Worm (Caenorhabditis elegans) whole organism, L1 larva: ENCODE measurements around the gene C09B9.7.
A peak's percentile ranks its signal among the peaks of the same experiment; 100 is the strongest.

Experiments
- C04F5.9 ChIP-seq: sonication (generic microtip); optimal IDR thresholded peaks from 2 replicates; lab custom pipeline; 2016; ENCODE audit warnings: missing genetic modification characterization, missing compliant biosample characterization
- F16B12.6 ChIP-seq: fragments of 150-350 bp; optimal IDR thresholded peaks from 2 replicates; lab custom pipeline; 2014; ENCODE audit warnings: missing biosample characterization, missing genetic modification characterization
- Y116A8C.19 ChIP-seq: sonication (generic microtip); optimal IDR thresholded peaks from 2 replicates; lab custom pipeline; 2016; ENCODE audit warnings: missing compliant biosample characterization, missing genetic modification characterization, borderline replicate concordance
- aha-1 ChIP-seq: fragments of 150-350 bp; optimal IDR thresholded peaks from 2 replicates; lab custom pipeline; 2014; ENCODE audit warnings: missing biosample characterization, missing genetic modification characterization
- aly-2 ChIP-seq: fragments of 150-350 bp; optimal IDR thresholded peaks from 2 replicates; lab custom pipeline; 2014; ENCODE audit warnings: missing biosample characterization, missing genetic modification characterization
- ama-1 ChIP-seq: fragments of 150-350 bp; optimal IDR thresholded peaks from 2 replicates; lab custom pipeline; 2014
- ceh-82 ChIP-seq, 3 experiments: fragments of 150-350 bp in 1 of 3; sonication (generic microtip) in 2 of 3; optimal IDR thresholded peaks; 2 replicates each; lab custom pipeline; 2014 to 2017; ENCODE audit warnings: missing biosample characterization in 3 of 3, missing genetic modification characterization in 3 of 3
- dpl-1 ChIP-seq, 3 experiments: fragments of 150-350 bp in 2 of 3; sonication (generic microtip) in 1 of 3; optimal IDR thresholded peaks; 2 replicates each; lab custom pipeline; 2014 to 2017; ENCODE audit warnings: missing biosample characterization in 3 of 3, missing genetic modification characterization in 3 of 3, missing genetic modification reagents in 3 of 3
- dsc-1 ChIP-seq: sonication (generic microtip); optimal IDR thresholded peaks from 2 replicates; lab custom pipeline; 2016; ENCODE audit warnings: mild to moderate bottlenecking, missing genetic modification characterization, missing compliant biosample characterization
- efl-3 ChIP-seq: fragments of 200-800 bp; sonication (Bioruptor generic); optimal IDR thresholded peaks from 2 replicates; lab custom pipeline; 2018; ENCODE audit warnings: mild to moderate bottlenecking, missing genetic modification characterization, missing compliant biosample characterization
- egl-13 ChIP-seq: sonication (generic microtip); optimal IDR thresholded peaks from 2 replicates; lab custom pipeline; 2016; ENCODE audit warnings: missing genotype, missing genetic modification reagents, missing genetic modification characterization, missing compliant biosample characterization
- elt-2 ChIP-seq: sonication (generic microtip); optimal IDR thresholded peaks from 2 replicates; lab custom pipeline; 2016; ENCODE audit warnings: missing genetic modification characterization, mild to moderate bottlenecking, inconsistent platforms, missing compliant biosample characterization, missing genetic modification reagents
- elt-3 ChIP-seq, 6 experiments: fragments of 150-350 bp in 1 of 6; sonication (generic microtip); optimal IDR thresholded peaks; 2 replicates each; lab custom pipeline; 2017 to 2018; ENCODE audit warnings: missing biosample characterization in 6 of 6, missing genetic modification characterization in 6 of 6, inconsistent platforms in 1 of 6
- fkh-8 ChIP-seq: sonication (generic microtip); optimal IDR thresholded peaks from 2 replicates; lab custom pipeline; 2016; ENCODE audit warnings: mild to moderate bottlenecking, missing genetic modification characterization, missing compliant biosample characterization
- hlh-17 ChIP-seq: fragments of 200-800 bp; sonication (Bioruptor generic); optimal IDR thresholded peaks from 2 replicates; lab custom pipeline; 2018; ENCODE audit warnings: missing genetic modification characterization, mild to moderate bottlenecking, missing compliant biosample characterization, moderate library complexity, borderline replicate concordance
- hlh-4 ChIP-seq: sonication (generic microtip); optimal IDR thresholded peaks from 2 replicates; lab custom pipeline; 2016; ENCODE audit warnings: mild to moderate bottlenecking, missing genetic modification characterization, missing compliant biosample characterization
- hpl-2 ChIP-seq: fragments of 150-350 bp; optimal IDR thresholded peaks from 2 replicates; lab custom pipeline; 2014; ENCODE audit warnings: missing biosample characterization, missing genetic modification reagents, missing genetic modification characterization
- isw-1 ChIP-seq: fragments of 200-800 bp; sonication (Bioruptor generic); IDR thresholded peaks from 2 replicates; pipeline ENCODE4 v1.3.6; 2022; ENCODE audit warnings: missing genetic modification characterization, missing compliant biosample characterization
- lin-14 ChIP-seq: fragments of 200-800 bp; sonication (Bioruptor generic); optimal IDR thresholded peaks from 2 replicates; lab custom pipeline; 2018; ENCODE audit warnings: mild to moderate bottlenecking, missing genetic modification characterization, moderate library complexity, missing compliant biosample characterization
- lin-15B ChIP-seq: fragments of 150-350 bp; sonication (generic microtip); optimal IDR thresholded peaks from 3 replicates; lab custom pipeline; 2014; ENCODE audit warnings: missing biosample characterization, missing genetic modification characterization
- lin-39 ChIP-seq: fragments of 150-350 bp; optimal IDR thresholded peaks from 2 replicates; lab custom pipeline; 2014; ENCODE audit warnings: missing biosample characterization, missing genetic modification reagents, missing genetic modification characterization
- lir-3 ChIP-seq: sonication (generic microtip); optimal IDR thresholded peaks from 2 replicates; lab custom pipeline; 2016; ENCODE audit warnings: mild to moderate bottlenecking, missing genetic modification characterization, moderate library complexity, missing compliant biosample characterization; ENCODE audit not compliant: poor library complexity
- nhr-11 ChIP-seq: fragments of 150-350 bp; optimal IDR thresholded peaks from 2 replicates; lab custom pipeline; 2014; ENCODE audit warnings: missing biosample characterization, missing genetic modification characterization
- nhr-12 ChIP-seq: sonication (generic microtip); optimal IDR thresholded peaks from 2 replicates; lab custom pipeline; 2017; ENCODE audit warnings: missing biosample characterization, missing genetic modification characterization
- nhr-19 ChIP-seq: fragments of 200-800 bp; sonication (Bioruptor generic); conservative IDR thresholded peaks from 2 replicates; pipeline ENCODE4 v1.3.6; 2022; ENCODE audit warnings: missing genetic modification characterization, missing compliant biosample characterization
- nhr-237 ChIP-seq: fragments of 150-350 bp; optimal IDR thresholded peaks from 2 replicates; lab custom pipeline; 2014; ENCODE audit warnings: missing biosample characterization, missing genetic modification characterization
- nhr-28 ChIP-seq: fragments of 150-350 bp; optimal IDR thresholded peaks from 2 replicates; lab custom pipeline; 2014; ENCODE audit warnings: missing biosample characterization, missing genetic modification characterization
- nhr-47 ChIP-seq: sonication (generic microtip); optimal IDR thresholded peaks from 2 replicates; lab custom pipeline; 2016; ENCODE audit warnings: mild to moderate bottlenecking, missing genetic modification characterization, moderate library complexity, missing compliant biosample characterization
- nhr-71 ChIP-seq: sonication (generic microtip); optimal IDR thresholded peaks from 2 replicates; lab custom pipeline; 2016; ENCODE audit warnings: mild to moderate bottlenecking, missing genetic modification characterization, moderate library complexity, missing compliant biosample characterization
- nhr-77 ChIP-seq: fragments of 150-350 bp; optimal IDR thresholded peaks from 2 replicates; lab custom pipeline; 2014; ENCODE audit warnings: missing biosample characterization, missing genetic modification characterization
- nhr-85 ChIP-seq: sonication (generic microtip); peaks from one replicate; lab custom pipeline; 2016; ENCODE audit warnings: missing genetic modification characterization, inconsistent platforms, missing compliant biosample characterization
- nhr-90 ChIP-seq: sonication (generic microtip); optimal IDR thresholded peaks from 2 replicates; lab custom pipeline; 2016; ENCODE audit warnings: mild to moderate bottlenecking, missing genetic modification characterization, missing compliant biosample characterization; ENCODE audit not compliant: poor library complexity
- pqm-1 ChIP-seq: sonication (generic microtip); optimal IDR thresholded peaks from 3 replicates; lab custom pipeline; 2017; ENCODE audit warnings: missing biosample characterization, missing genetic modification characterization
- skn-1 ChIP-seq: fragments of 150-350 bp; optimal IDR thresholded peaks from 2 replicates; lab custom pipeline; 2014; ENCODE audit warnings: missing biosample characterization, missing genetic modification characterization
- snpc-4 ChIP-seq: fragments of 150-350 bp; optimal IDR thresholded peaks from 2 replicates; lab custom pipeline; 2014; ENCODE audit warnings: missing biosample characterization, missing genetic modification characterization
- snu-23 ChIP-seq: sonication (generic microtip); optimal IDR thresholded peaks from 2 replicates; lab custom pipeline; 2016; ENCODE audit warnings: missing genetic modification characterization, missing compliant biosample characterization
- sox-4 ChIP-seq: sonication (generic microtip); optimal IDR thresholded peaks from 2 replicates; lab custom pipeline; 2016; ENCODE audit warnings: missing genetic modification characterization, missing compliant biosample characterization
- sptf-1 ChIP-seq: fragments of 150-350 bp; optimal IDR thresholded peaks from 2 replicates; lab custom pipeline; 2014; ENCODE audit warnings: missing biosample characterization, missing genetic modification characterization
- sup-37 ChIP-seq: fragments of 200-800 bp; sonication (Bioruptor generic); optimal IDR thresholded peaks from 2 replicates; lab custom pipeline; 2018; ENCODE audit warnings: mild to moderate bottlenecking, missing genetic modification characterization, missing compliant biosample characterization
- swsn-7 ChIP-seq: sonication (generic microtip); optimal IDR thresholded peaks from 2 replicates; lab custom pipeline; 2016; ENCODE audit warnings: missing genetic modification characterization, missing compliant biosample characterization
- tbx-2 ChIP-seq: sonication (generic microtip); optimal IDR thresholded peaks from 2 replicates; lab custom pipeline; 2016; ENCODE audit warnings: missing genetic modification characterization, missing compliant biosample characterization
- tlp-1 ChIP-seq: fragments of 150-350 bp; optimal IDR thresholded peaks from 2 replicates; lab custom pipeline; 2014; ENCODE audit warnings: missing biosample characterization, missing genetic modification characterization
- unc-62 ChIP-seq: fragments of 150-350 bp; optimal IDR thresholded peaks from 2 replicates; lab custom pipeline; 2014; ENCODE audit warnings: missing biosample characterization, missing genetic modification reagents, missing genetic modification characterization
- unc-86 ChIP-seq: sonication (generic microtip); optimal IDR thresholded peaks from 2 replicates; lab custom pipeline; 2016; ENCODE audit warnings: missing genetic modification characterization, missing compliant biosample characterization
- unc-98 ChIP-seq: fragments of 200-800 bp; sonication (Bioruptor generic); IDR thresholded peaks from 2 replicates; pipeline ENCODE4 v1.3.6; 2022; ENCODE audit warnings: missing genetic modification characterization, missing compliant biosample characterization
- vab-15 ChIP-seq: sonication (generic microtip); optimal IDR thresholded peaks from 2 replicates; lab custom pipeline; 2017; ENCODE audit warnings: missing genotype, mild to moderate bottlenecking, missing genetic modification characterization, missing compliant biosample characterization
- xbp-1 ChIP-seq: sonication (generic microtip); optimal IDR thresholded peaks from 2 replicates; lab custom pipeline; 2016; ENCODE audit warnings: missing genetic modification characterization, missing compliant biosample characterization
- zag-1 ChIP-seq: fragments of 150-350 bp; optimal IDR thresholded peaks from 2 replicates; lab custom pipeline; 2014; ENCODE audit warnings: missing biosample characterization, missing genetic modification characterization
- zip-4 ChIP-seq: fragments of 200-800 bp; sonication (Bioruptor generic); optimal IDR thresholded peaks from 2 replicates; lab custom pipeline; 2018; ENCODE audit warnings: mild to moderate bottlenecking, missing genetic modification characterization, moderate library complexity, missing compliant biosample characterization
- ztf-11 ChIP-seq, 2 experiments: sonication (generic microtip); optimal IDR thresholded peaks; 2 replicates each; lab custom pipeline; 2016 to 2017; ENCODE audit warnings: missing genetic modification characterization in 2 of 2, missing biosample characterization in 1 of 2, missing compliant biosample characterization in 1 of 2

The C09B9.7 gene

DNA sequence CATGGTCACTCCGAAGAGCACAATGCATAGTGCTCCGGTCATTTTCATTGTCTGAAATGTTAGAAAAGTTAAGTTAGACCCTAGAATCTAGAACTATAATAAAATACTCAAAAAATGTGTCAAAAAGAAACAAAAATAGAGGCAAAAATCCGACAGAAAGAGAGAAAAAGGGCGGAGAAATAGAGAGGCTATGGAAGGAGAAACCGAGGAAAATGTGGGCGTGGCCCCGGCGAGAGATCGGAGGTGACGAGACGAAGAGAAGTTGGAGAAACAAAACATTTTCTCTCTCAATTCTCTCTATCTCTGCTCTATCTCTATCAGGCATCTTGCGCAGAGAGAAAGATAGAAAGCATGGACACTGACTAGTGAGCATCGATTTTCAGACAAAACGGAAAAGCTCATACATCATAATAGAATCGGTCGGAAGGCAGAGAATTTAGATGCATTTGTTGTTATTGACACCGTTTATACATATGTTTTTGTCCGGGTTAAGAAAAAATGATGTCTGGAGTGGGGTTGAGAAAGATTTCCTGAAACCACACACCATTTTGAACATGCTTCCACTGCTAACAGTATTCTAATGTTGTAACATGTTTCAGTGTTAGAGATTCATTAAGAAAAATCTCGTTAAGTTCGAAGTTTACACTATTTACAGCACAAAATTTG, 42.5 kb upstream of the C09B9.7 start, which contains the start of gene C02B10.3 (continued):
- TF ChIP-seq swsn-7 (tag; lab: Kevin White, UChicago) = peak; percentile 30
- no peak for TF ChIP-seq hlh-4 (tag; lab: Kevin White, UChicago)
- TF ChIP-seq nhr-90 (tag; lab: Kevin White, UChicago) = no peak
- peak; percentile 60 for TF ChIP-seq fkh-8 (tag; lab: Kevin White, UChicago)
- TF ChIP-seq nhr-71 (tag; lab: Kevin White, UChicago) = no peak
- TF ChIP-seq snu-23 (GFP tag; lab: Kevin White, UChicago) = peak; percentile 46
- no peak for TF ChIP-seq hpl-2 (GFP tag; lab: Kevin White, UChicago)
- TF ChIP-seq isw-1 (GFP tag; lab: Robert Waterston, UW) = peak; percentile 29
- peak; percentile 62 for TF ChIP-seq nhr-47 (tag; lab: Kevin White, UChicago)
- peak; percentile 25 for TF ChIP-seq tbx-2
- TF ChIP-seq xbp-1 (tag; lab: Kevin White, UChicago) = no peak
- TF ChIP-seq nhr-12 (tag; lab: Kevin White, UChicago) = no peak
- TF ChIP-seq ztf-11 (tag; optimal IDR thresholded peaks at IDR 0.05; lab: Kevin White, UChicago) = no peak
- TF ChIP-seq sptf-1 (tag; lab: Kevin White, UChicago) = no peak
- no peak for TF ChIP-seq efl-3 (GFP tag; lab: Kevin White, UChicago)
- TF ChIP-seq aly-2 (tag; lab: Kevin White, UChicago) = no peak
- no peak for TF ChIP-seq egl-13
- TF ChIP-seq nhr-77 (tag; lab: Kevin White, UChicago) = peak; percentile 12
- no peak for TF ChIP-seq sox-4 (tag; lab: Kevin White, UChicago)
- no peak for TF ChIP-seq zip-4
- no peak for TF ChIP-seq elt-2 (tag; lab: Kevin White, UChicago)
- TF ChIP-seq C04F5.9 = no peak
- no peak for TF ChIP-seq nhr-11
- no peak for TF ChIP-seq nhr-28 (tag; lab: Kevin White, UChicago)
- no peak for TF ChIP-seq vab-15 (tag; lab: Kevin White, UChicago)
- no peak for TF ChIP-seq nhr-19 (GFP tag; lab: Robert Waterston, UW)
- no peak for TF ChIP-seq pqm-1 (tag; lab: Kevin White, UChicago)
- TF ChIP-seq aha-1 = no peak
- TF ChIP-seq lir-3 (tag; lab: Kevin White, UChicago) = no peak
- no peak for TF ChIP-seq elt-3 (tag; optimal IDR thresholded peaks at IDR 0.05; lab: Kevin White, UChicago)
- TF ChIP-seq nhr-237 (tag; lab: Kevin White, UChicago) = no peak
- peak in 2 of 3 experiments; percentile 36 to 70 for TF ChIP-seq ceh-82 (tag; optimal IDR thresholded peaks at IDR 0.05; lab: Kevin White, UChicago)
- TF ChIP-seq unc-98 = no peak
- TF ChIP-seq Y116A8C.19 (tag; lab: Kevin White, UChicago) = no peak
- TF ChIP-seq skn-1 (tag; lab: Kevin White, UChicago) = peak; percentile 53
- no peak for TF ChIP-seq unc-62 (GFP tag; lab: Kevin White, UChicago)
- peak; percentile 81 for TF ChIP-seq lin-14
- TF ChIP-seq F16B12.6 (tag; lab: Kevin White, UChicago) = peak; percentile 19
- TF ChIP-seq lin-39 (tag; lab: Kevin White, UChicago) = no peak
- no peak for TF ChIP-seq nhr-85 (tag; lab: Kevin White, UChicago)
- TF ChIP-seq, all 84 proteins: peak for 18

DNA sequence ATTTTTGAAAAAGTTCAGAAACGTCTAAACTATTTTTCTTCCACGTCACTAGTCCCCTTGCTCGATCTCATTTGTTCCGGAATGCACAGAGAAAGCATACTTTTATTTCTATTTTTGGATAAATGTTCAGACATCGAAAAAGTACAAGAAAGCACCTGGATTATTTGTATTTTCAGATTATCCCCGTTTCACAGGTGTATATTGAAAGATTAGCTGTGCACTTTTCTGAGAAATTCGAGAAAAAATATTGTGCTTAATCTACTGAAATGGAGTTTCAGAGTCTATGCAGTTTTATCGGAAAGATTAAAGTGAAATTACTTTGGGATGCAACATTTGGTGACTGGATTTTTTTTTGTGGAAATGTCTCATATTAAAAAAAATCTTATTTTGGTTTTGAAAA, 41.1 kb upstream of the C09B9.7 start:
- TF ChIP-seq xbp-1 (tag; lab: Kevin White, UChicago) = no peak
- TF ChIP-seq lin-39 (tag; lab: Kevin White, UChicago) = no peak
- TF ChIP-seq zag-1 = no peak
- TF ChIP-seq ztf-11 (tag; optimal IDR thresholded peaks at IDR 0.05; lab: Kevin White, UChicago) = no peak
- no peak for TF ChIP-seq tlp-1 (tag; lab: Kevin White, UChicago)
- no peak for TF ChIP-seq nhr-85 (tag; lab: Kevin White, UChicago)
- no peak for TF ChIP-seq Y116A8C.19 (tag; lab: Kevin White, UChicago)
- no peak for TF ChIP-seq snpc-4
- peak; percentile 69 for TF ChIP-seq hlh-4 (tag; lab: Kevin White, UChicago)
- no peak for TF ChIP-seq unc-98
- TF ChIP-seq nhr-47 (tag; lab: Kevin White, UChicago) = peak; percentile 22
- TF ChIP-seq dpl-1 (GFP tag; optimal IDR thresholded peaks at IDR 0.05; lab: Kevin White, UChicago) = no peak
- no peak for TF ChIP-seq ama-1 (lab: Kevin White, UChicago)
- TF ChIP-seq dsc-1 (tag; lab: Kevin White, UChicago) = peak; percentile 67
- TF ChIP-seq hlh-17 (GFP tag; lab: Kevin White, UChicago) = no peak
- TF ChIP-seq sup-37 (GFP tag; lab: Kevin White, UChicago) = no peak
- no peak for TF ChIP-seq swsn-7 (tag; lab: Kevin White, UChicago)
- TF ChIP-seq sptf-1 (tag; lab: Kevin White, UChicago) = no peak
- no peak for TF ChIP-seq F16B12.6 (tag; lab: Kevin White, UChicago)
- no peak for TF ChIP-seq unc-86 (tag; lab: Kevin White, UChicago)
- TF ChIP-seq lir-3 (tag; lab: Kevin White, UChicago) = no peak
- TF ChIP-seq lin-15B (tag; lab: Kevin White, UChicago) = no peak
